Fruit fly (Drosophila melanogaster) whole organism, embryonic: Measurements from ENCODE around the gene ND-SGDH.

ENCODE experiments used
- CG10959 ChIP-seq: fragments of 200-800 bp; sonication (Bioruptor generic); IDR thresholded peaks from 2 replicates; pipeline ENCODE4 v1.3.6; 2022; ENCODE audit warnings: missing biosample characterization, missing genetic modification characterization
- CG12744 ChIP-seq: fragments of 200-800 bp; sonication (Bioruptor generic); optimal IDR thresholded peaks from 2 replicates; lab custom pipeline; 2016; ENCODE audit warnings: missing biosample characterization, missing genetic modification characterization
- CG15073 ChIP-seq: fragments of 200-800 bp; sonication (Bioruptor generic); optimal IDR thresholded peaks from 2 replicates; lab custom pipeline; 2016; ENCODE audit warnings: missing biosample characterization, missing genetic modification characterization
- CG15269 ChIP-seq: fragments of 200-800 bp; sonication (Bioruptor generic); optimal IDR thresholded peaks from 2 replicates; lab custom pipeline; 2018; ENCODE audit warnings: missing biosample characterization, mild to moderate bottlenecking, missing genetic modification characterization, moderate library complexity
- CG2199 ChIP-seq: fragments of 200-800 bp; sonication (Bioruptor generic); IDR thresholded peaks from 3 replicates; pipeline ENCODE4 v1.3.6; 2022; ENCODE audit warnings: missing biosample characterization, missing genetic modification characterization
- CG31441 ChIP-seq: fragments of 200-800 bp; sonication (Bioruptor generic); IDR thresholded peaks from 2 replicates; pipeline ENCODE4 v1.3.6; 2022; ENCODE audit warnings: missing biosample characterization, missing genetic modification characterization
- CG33213 ChIP-seq: fragments of 200-800 bp; sonication (Bioruptor generic); optimal IDR thresholded peaks from 3 replicates; lab custom pipeline; 2016; ENCODE audit warnings: missing biosample characterization, missing genetic modification characterization
- CG3847 ChIP-seq: fragments of 200-800 bp; sonication (Bioruptor generic); IDR thresholded peaks from 2 replicates; pipeline ENCODE4 v1.3.6; 2022; ENCODE audit warnings: missing biosample characterization, missing genetic modification characterization
- CG43689 ChIP-seq: fragments of 200-800 bp; sonication (Bioruptor generic); IDR thresholded peaks from 2 replicates; pipeline ENCODE4 v1.3.6; 2022; ENCODE audit warnings: missing biosample characterization, missing genetic modification characterization
- CG4424 ChIP-seq: fragments of 200-800 bp; sonication (Bioruptor generic); optimal IDR thresholded peaks from 3 replicates; lab custom pipeline; 2016; ENCODE audit warnings: missing biosample characterization, missing genetic modification characterization
- CG5180 ChIP-seq: fragments of 200-800 bp; sonication (Bioruptor generic); optimal IDR thresholded peaks from 3 replicates; lab custom pipeline; 2017; ENCODE audit warnings: missing biosample characterization, missing genetic modification characterization, mild to moderate bottlenecking, moderate library complexity, missing genetic modification reagents
- CG6654 ChIP-seq: fragments of 200-800 bp; sonication (Bioruptor generic); optimal IDR thresholded peaks from 2 replicates; lab custom pipeline; 2017; ENCODE audit warnings: missing biosample characterization, mild to moderate bottlenecking, missing genetic modification characterization
- CG8089 ChIP-seq: fragments of 200-800 bp; sonication (Bioruptor generic); optimal IDR thresholded peaks from 3 replicates; lab custom pipeline; 2016; ENCODE audit warnings: missing biosample characterization, missing genetic modification characterization
- CG8478 ChIP-seq: fragments of >200 bp; optimal IDR thresholded peaks from 2 replicates; lab custom pipeline; 2018
- D19B ChIP-seq: fragments of 200-800 bp; sonication (Bioruptor generic); optimal IDR thresholded peaks from 2 replicates; lab custom pipeline; 2017; ENCODE audit warnings: missing biosample characterization, mild to moderate bottlenecking, missing genetic modification characterization
- Dad ChIP-seq: fragments of 200-800 bp; sonication (Bioruptor generic); optimal IDR thresholded peaks from 3 replicates; lab custom pipeline; 2016; ENCODE audit warnings: missing biosample characterization, missing genetic modification characterization
- Dip2 ChIP-seq: fragments of 200-800 bp; sonication (Bioruptor generic); IDR thresholded peaks from 2 replicates; pipeline ENCODE4 v1.3.6; 2022; ENCODE audit warnings: missing biosample characterization, missing genetic modification characterization
- Doc2 ChIP-seq: fragments of 200-800 bp; sonication (Bioruptor generic); IDR thresholded peaks from 2 replicates; pipeline ENCODE4 v1.3.6; 2022; ENCODE audit warnings: missing biosample characterization, missing genetic modification characterization
- Fer3 ChIP-seq: fragments of 200-800 bp; sonication (Bioruptor generic); optimal IDR thresholded peaks from 2 replicates; lab custom pipeline; 2018; ENCODE audit warnings: missing biosample characterization, mild to moderate bottlenecking, missing genetic modification characterization, moderate library complexity
- Gug ChIP-seq: fragments of 200-800 bp; sonication (Bioruptor generic); IDR thresholded peaks from 4 replicates; pipeline ENCODE4 v1.3.6; 2022; ENCODE audit warnings: missing biosample characterization, missing genetic modification characterization
- HLH54F ChIP-seq: fragments of 200-800 bp; sonication (Bioruptor generic); optimal IDR thresholded peaks from 3 replicates; lab custom pipeline; 2016; ENCODE audit warnings: missing biosample characterization, missing genetic modification characterization
- HmgD ChIP-seq: fragments of 200-800 bp; sonication (Bioruptor generic); optimal IDR thresholded peaks from 3 replicates; lab custom pipeline; 2016; ENCODE audit warnings: missing biosample characterization, missing genetic modification characterization
- Hr3 ChIP-seq: fragments of 200-800 bp; sonication (Bioruptor generic); optimal IDR thresholded peaks from 3 replicates; lab custom pipeline; 2016; ENCODE audit warnings: missing biosample characterization, missing genetic modification characterization
- MESR4 ChIP-seq: fragments of 200-800 bp; sonication (Bioruptor generic); optimal IDR thresholded peaks from 2 replicates; lab custom pipeline; 2018; ENCODE audit warnings: missing biosample characterization, mild to moderate bottlenecking, missing genetic modification characterization, moderate library complexity
- Max ChIP-seq: fragments of 200-800 bp; sonication (Bioruptor generic); optimal IDR thresholded peaks from 2 replicates; lab custom pipeline; 2016; ENCODE audit warnings: missing biosample characterization, mild to moderate bottlenecking, missing genetic modification characterization
- Neu2 ChIP-seq: fragments of 200-800 bp; sonication (Bioruptor generic); optimal IDR thresholded peaks from 3 replicates; lab custom pipeline; 2016; ENCODE audit warnings: missing biosample characterization, missing genetic modification characterization, borderline replicate concordance
- Scr ChIP-seq: fragments of 200-800 bp; sonication (Bioruptor generic); IDR thresholded peaks from 2 replicates; pipeline ENCODE4 v1.3.6; 2022; ENCODE audit warnings: missing biosample characterization, missing genetic modification characterization; ENCODE audit not compliant: partially characterized antibody
- Taf1 ChIP-seq: fragments of 200-800 bp; sonication (Bioruptor generic); IDR thresholded peaks from 2 replicates; pipeline ENCODE4 v1.3.6; 2022; ENCODE audit warnings: missing biosample characterization, missing genetic modification characterization
- Vsx1 ChIP-seq: fragments of 200-800 bp; sonication (Bioruptor generic); optimal IDR thresholded peaks from 2 replicates; lab custom pipeline; 2017; ENCODE audit warnings: missing biosample characterization, mild to moderate bottlenecking, missing genetic modification characterization, missing genetic modification reagents
- Xrp1 ChIP-seq: fragments of 200-800 bp; sonication (Bioruptor generic); IDR thresholded peaks from 2 replicates; pipeline ENCODE4 v1.3.6; 2022; ENCODE audit warnings: missing biosample characterization, missing genetic modification characterization
- YL-1 ChIP-seq: fragments of 200-800 bp; sonication (Bioruptor generic); optimal IDR thresholded peaks from 3 replicates; lab custom pipeline; 2017; ENCODE audit warnings: missing biosample characterization, mild to moderate bottlenecking, missing genetic modification characterization
- bcd ChIP-seq: fragments of 200-800 bp; sonication (Bioruptor generic); optimal IDR thresholded peaks from 2 replicates; lab custom pipeline; 2017; ENCODE audit warnings: missing biosample characterization, mild to moderate bottlenecking, missing genetic modification characterization
- cas ChIP-seq: fragments of 200-800 bp; sonication (Bioruptor generic); IDR thresholded peaks from 2 replicates; pipeline ENCODE4 v1.3.6; 2022; ENCODE audit warnings: missing biosample characterization, missing genetic modification characterization
- cato ChIP-seq: fragments of 200-800 bp; sonication (Bioruptor generic); optimal IDR thresholded peaks from 2 replicates; lab custom pipeline; 2016; ENCODE audit warnings: missing biosample characterization, missing genetic modification characterization, borderline replicate concordance
- dati ChIP-seq: fragments of 200-800 bp; sonication (Bioruptor generic); IDR thresholded peaks from 2 replicates; pipeline ENCODE4 v1.3.6; 2022; ENCODE audit warnings: missing biosample characterization, missing genetic modification characterization
- dm ChIP-seq: fragments of 200-800 bp; sonication (Bioruptor generic); optimal IDR thresholded peaks from 3 replicates; lab custom pipeline; 2016; ENCODE audit warnings: missing biosample characterization, missing genetic modification characterization
- dmrt99B ChIP-seq: fragments of 200-800 bp; sonication (Bioruptor generic); optimal IDR thresholded peaks from 2 replicates; lab custom pipeline; 2018; ENCODE audit warnings: missing biosample characterization, mild to moderate bottlenecking, missing genetic modification characterization, moderate library complexity
- dysf ChIP-seq: fragments of 200-800 bp; sonication (Bioruptor generic); IDR thresholded peaks from 3 replicates; pipeline ENCODE4 v1.3.6; 2022; ENCODE audit warnings: missing biosample characterization, missing genetic modification characterization
- ewg ChIP-seq: fragments of 200-800 bp; sonication (Bioruptor generic); optimal IDR thresholded peaks from 3 replicates; lab custom pipeline; 2017; ENCODE audit warnings: mild to moderate bottlenecking, missing biosample characterization, missing genetic modification reagents, missing genetic modification characterization
- exex ChIP-seq: fragments of 200-800 bp; sonication (Bioruptor generic); optimal IDR thresholded peaks from 4 replicates; lab custom pipeline; 2018; ENCODE audit warnings: missing biosample characterization, mild to moderate bottlenecking, missing genetic modification characterization, moderate library complexity
- eyg ChIP-seq: fragments of 200-800 bp; sonication (Bioruptor generic); optimal IDR thresholded peaks from 3 replicates; lab custom pipeline; 2016; ENCODE audit warnings: missing biosample characterization, missing genetic modification characterization
- ftz-f1 ChIP-seq: fragments of 200-800 bp; sonication (Bioruptor generic); optimal IDR thresholded peaks from 2 replicates; lab custom pipeline; 2016; ENCODE audit warnings: missing biosample characterization, missing genetic modification characterization
- gcm2 ChIP-seq: fragments of 200-800 bp; sonication (Bioruptor generic); optimal IDR thresholded peaks from 2 replicates; lab custom pipeline; 2016; ENCODE audit warnings: missing biosample characterization, missing genetic modification characterization
- gem ChIP-seq: fragments of 200-800 bp; sonication (Bioruptor generic); optimal IDR thresholded peaks from 2 replicates; lab custom pipeline; 2019; ENCODE audit warnings: missing biosample characterization, mild to moderate bottlenecking, missing genetic modification characterization, moderate library complexity
- gt ChIP-seq: fragments of 200-800 bp; sonication (Bioruptor generic); IDR thresholded peaks from 2 replicates; pipeline ENCODE4 v1.3.6; 2022; ENCODE audit warnings: missing biosample characterization, missing genetic modification characterization
- lmd ChIP-seq: fragments of 200-800 bp; sonication (Bioruptor generic); IDR thresholded peaks from 2 replicates; pipeline ENCODE4 v1.3.6; 2022; ENCODE audit warnings: missing biosample characterization, missing genetic modification characterization
- salm ChIP-seq: fragments of 200-800 bp; sonication (Bioruptor generic); optimal IDR thresholded peaks from 2 replicates; lab custom pipeline; 2018; ENCODE audit warnings: missing biosample characterization, mild to moderate bottlenecking, missing genetic modification characterization
- sens-2 ChIP-seq: fragments of 200-800 bp; sonication (Bioruptor generic); IDR thresholded peaks from 2 replicates; pipeline ENCODE4 v1.3.6; 2022; ENCODE audit warnings: missing biosample characterization, missing genetic modification characterization
- so ChIP-seq: fragments of 200-800 bp; sonication (Bioruptor generic); IDR thresholded peaks from 3 replicates; pipeline ENCODE4 v1.3.6; 2022; ENCODE audit warnings: missing biosample characterization, missing genetic modification characterization
- tna ChIP-seq: fragments of 200-800 bp; sonication (Bioruptor generic); IDR thresholded peaks from 2 replicates; pipeline ENCODE4 v1.3.6; 2022; ENCODE audit warnings: missing biosample characterization, missing genetic modification characterization; ENCODE audit not compliant: partially characterized antibody
- ttk ChIP-seq: fragments of 200-800 bp; sonication (Bioruptor generic); IDR thresholded peaks from 2 replicates; pipeline ENCODE4 v2.1.2; 2022; ENCODE audit warnings: missing biosample characterization, missing genetic modification characterization
- yki ChIP-seq: fragments of >200 bp; optimal IDR thresholded peaks from 3 replicates; lab custom pipeline; 2018

Gene ND-SGDH

DNA sequence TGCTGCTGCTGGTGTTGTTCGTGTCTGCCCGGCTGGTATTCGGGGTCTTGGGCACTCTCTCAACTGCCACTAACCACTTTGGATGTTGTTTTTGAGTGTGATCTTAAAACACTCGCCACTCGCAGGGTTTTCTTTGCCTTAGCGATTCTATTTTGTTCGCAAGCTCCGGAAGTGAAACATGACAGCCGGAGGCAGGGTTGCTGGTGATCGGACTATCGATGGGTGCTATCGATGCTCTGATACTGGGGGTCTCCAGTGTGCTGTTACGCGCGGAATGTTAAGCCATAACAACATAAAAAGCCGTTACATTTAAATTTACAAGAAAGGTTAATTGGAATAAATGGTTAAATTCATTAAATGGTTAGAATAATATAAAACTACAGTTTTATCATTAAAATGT, 13.4 kb downstream of the ND-SGDH start, which contains the start of gene yps (continued):
- peak; percentile 98 for TF ChIP-seq YL-1 (GFP tag; lab: Kevin White, UChicago)
- TF ChIP-seq tna (GFP tag; lab: Robert Waterston, UW): peak; percentile 42; the same call in 1 of the 2 replicates
- peak; percentile 86 for TF ChIP-seq salm (tag; lab: Kevin White, UChicago)
- peak; percentile 55 for TF ChIP-seq gt (GFP tag; lab: Robert Waterston, UW)
- peak; percentile 86 for TF ChIP-seq CG5180
- TF ChIP-seq gem (tag; lab: Kevin White, UChicago): peak; percentile 76
- peak; percentile 97 for TF ChIP-seq Vsx1 (GFP tag; lab: Kevin White, UChicago)
- TF ChIP-seq Taf1: peak; percentile 39; the same call in 1 of the 2 replicates
- TF ChIP-seq bcd (GFP tag; lab: Kevin White, UChicago): peak; percentile 97
- peak; percentile 94 for TF ChIP-seq sens-2 (GFP tag; lab: Robert Waterston, UW)
- peak; percentile 73 for TF ChIP-seq exex (tag; lab: Kevin White, UChicago)
- peak; percentile 87 for TF ChIP-seq HLH54F
- peak; percentile 79 for TF ChIP-seq Scr (GFP tag; lab: Robert Waterston, UW)
- TF ChIP-seq Max (GFP tag; lab: Kevin White, UChicago): peak; percentile 92
- TF ChIP-seq Gug (GFP tag; lab: Robert Waterston, UW): peak; percentile 52; the same call in 2 of the 4 replicates
- TF ChIP-seq ewg (GFP tag; lab: Kevin White, UChicago): peak; percentile 87
- TF ChIP-seq CG2199 (GFP tag; lab: Robert Waterston, UW): peak; percentile 59; the same call in 2 of the 3 replicates
- peak; percentile 81 for TF ChIP-seq D19B
- peak; percentile 95 for TF ChIP-seq Dad (GFP tag; lab: Kevin White, UChicago)
- peak; percentile 92 for TF ChIP-seq dati (GFP tag; lab: Robert Waterston, UW)
- TF ChIP-seq ttk (GFP tag; lab: Robert Waterston, UW): peak; percentile 80
- peak; percentile 88; the same call in 1 of the 2 replicates for TF ChIP-seq CG10959 (GFP tag; lab: Robert Waterston, UW)
- TF ChIP-seq gcm2 (GFP tag; lab: Kevin White, UChicago): peak; percentile 72
- peak; percentile 80 for TF ChIP-seq ftz-f1
- TF ChIP-seq Xrp1 (GFP tag; lab: Robert Waterston, UW): peak; percentile 56; the same call in 1 of the 2 replicates
- TF ChIP-seq cato (GFP tag; lab: Kevin White, UChicago): peak; percentile 87
- TF ChIP-seq CG43689: peak; percentile 83
- peak; percentile 98 for TF ChIP-seq CG33213 (GFP tag; lab: Kevin White, UChicago)
- peak; percentile 94 for TF ChIP-seq CG8089 (GFP tag; lab: Kevin White, UChicago)
- peak; percentile 83 for TF ChIP-seq dysf (GFP tag; lab: Robert Waterston, UW)
- peak; percentile 90 for TF ChIP-seq so (GFP tag; lab: Robert Waterston, UW)
- TF ChIP-seq Fer3 (tag; lab: Kevin White, UChicago): peak; percentile 95
- peak; percentile 95 for TF ChIP-seq HmgD (GFP tag; lab: Kevin White, UChicago)
- peak; percentile 69; the same call in 1 of the 2 replicates for TF ChIP-seq lmd (GFP tag; lab: Robert Waterston, UW)
- no peak for TF ChIP-seq Doc2 (GFP tag; lab: Robert Waterston, UW)
- TF ChIP-seq eyg (GFP tag; lab: Kevin White, UChicago): peak; percentile 96
- no peak for TF ChIP-seq yki (lab: Kevin White, UChicago)
- TF ChIP-seq CG12744 (GFP tag; lab: Kevin White, UChicago): peak; percentile 89
- peak; percentile 74 for TF ChIP-seq CG6654 (GFP tag; lab: Kevin White, UChicago)
- TF ChIP-seq CG15269 (tag; lab: Kevin White, UChicago): peak; percentile 89
- TF ChIP-seq MESR4 (GFP tag; lab: Kevin White, UChicago): peak; percentile 98
- TF ChIP-seq Hr3 (GFP tag; lab: Kevin White, UChicago): peak; percentile 74
- peak; percentile 92 for TF ChIP-seq CG4424
- peak; percentile 93 for TF ChIP-seq dm (GFP tag; lab: Kevin White, UChicago)
- TF ChIP-seq CG31441: peak; percentile 89
- TF ChIP-seq Neu2 (GFP tag; lab: Kevin White, UChicago): peak; percentile 36
- TF ChIP-seq CG3847: peak; percentile 87
- TF ChIP-seq CG15073: no peak
- TF ChIP-seq Dip2 (GFP tag; lab: Robert Waterston, UW): no peak
- no peak for TF ChIP-seq CG8478 (lab: Kevin White, UChicago)
- peak; percentile 81 for TF ChIP-seq dmrt99B (tag; lab: Kevin White, UChicago)
- peak; percentile 81 for TF ChIP-seq cas (GFP tag; lab: Robert Waterston, UW)
